Fruit fly (Drosophila melanogaster) whole organism, embryonic: Measurements from ENCODE around the gene CG13898.

Source experiments
- CG18764 ChIP-seq: fragments of 200-800 bp; sonication (Bioruptor generic); optimal IDR thresholded peaks from 3 replicates; lab custom pipeline; 2016; ENCODE audit warnings: missing biosample characterization, missing genetic modification characterization
- pzg ChIP-seq: fragments of 200-800 bp; sonication (Bioruptor generic); optimal IDR thresholded peaks from 3 replicates; lab custom pipeline; 2018; ENCODE audit warnings: missing biosample characterization, mild to moderate bottlenecking, missing genetic modification characterization, moderate library complexity

- TF ChIP-seq pzg (GFP tag; lab: Kevin White, UChicago), result no peak
- TF ChIP-seq CG18764, result no peak
Measured at dm6 chr3L:780489-780866, 23.4 kb downstream of the CG13898 start.
